Fruit fly (Drosophila melanogaster) whole organism, prepupa: Measurements from ENCODE around the gene CG5199.
A peak's percentile ranks its signal among the peaks of the same experiment; 100 is the strongest.

Source experiments
- CG3032 ChIP-seq: fragments of 200-800 bp; optimal IDR thresholded peaks from 2 replicates; lab custom pipeline; 2019; ENCODE audit warnings: missing biosample characterization, mild to moderate bottlenecking, missing genetic modification characterization, moderate library complexity
- Smox ChIP-seq: fragments of 200-800 bp; sonication (Bioruptor generic); optimal IDR thresholded peaks from 3 replicates; lab custom pipeline; 2016; ENCODE audit warnings: missing biosample characterization, missing genetic modification characterization
- Sox102F ChIP-seq: fragments of 200-800 bp; sonication (Bioruptor generic); optimal IDR thresholded peaks from 2 replicates; lab custom pipeline; 2016; ENCODE audit warnings: missing biosample characterization, mild to moderate bottlenecking, missing genetic modification characterization
- achi ChIP-seq: fragments of 200-800 bp; sonication (Bioruptor generic); optimal IDR thresholded peaks from 3 replicates; lab custom pipeline; 2016; ENCODE audit warnings: missing biosample characterization, missing genetic modification characterization

DNA sequence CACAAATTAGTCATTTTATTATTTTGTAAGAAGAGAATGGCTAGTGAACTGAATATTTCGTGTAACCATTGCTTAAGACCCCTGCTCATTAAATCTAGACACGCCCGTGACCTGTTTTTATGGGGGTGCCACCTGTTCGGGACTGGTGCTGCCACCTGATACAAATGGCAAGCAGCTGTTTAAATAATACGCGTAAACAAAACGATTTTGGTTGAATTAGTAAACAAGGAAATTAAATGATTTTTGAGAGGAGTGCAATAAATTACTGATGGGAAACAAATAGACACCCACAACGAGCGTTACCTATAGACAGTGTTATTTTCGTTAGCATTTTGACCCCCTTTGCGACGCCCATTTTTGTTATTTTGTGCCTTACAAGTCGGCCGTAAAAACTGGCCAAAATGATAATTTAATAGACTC is 22.1 kb upstream of the CG5199 start:
- TF ChIP-seq achi (GFP tag; lab: Kevin White, UChicago) = peak; percentile 88
- TF ChIP-seq Sox102F = peak; percentile 87
- TF ChIP-seq CG3032 (tag; lab: Kevin White, UChicago) = peak; percentile 80
- peak; percentile 87 for TF ChIP-seq Smox
